Worm (Caenorhabditis elegans) whole organism, late embryonic: ENCODE measurements around the gene C49F5.7.
A peak's percentile ranks its signal among the peaks of the same experiment; 100 is the strongest.

Experiments used
- K02D7.2 ChIP-seq: sonication (generic microtip); optimal IDR thresholded peaks from 2 replicates; lab custom pipeline; 2017; ENCODE audit warnings: mild to moderate bottlenecking, missing genetic modification characterization, missing compliant biosample characterization
- K09A11.1 ChIP-seq: sonication (generic microtip); optimal IDR thresholded peaks from 2 replicates; lab custom pipeline; 2017; ENCODE audit warnings: antibody characterized with exemption, mild to moderate bottlenecking, missing genetic modification characterization, missing compliant biosample characterization; ENCODE audit not compliant: insufficient read depth
- Y22D7AL.16 ChIP-seq: sonication (generic microtip); optimal IDR thresholded peaks from 2 replicates; lab custom pipeline; 2016; ENCODE audit warnings: missing genetic modification characterization, missing compliant biosample characterization
- ama-1 ChIP-seq: fragments of 150-350 bp; optimal IDR thresholded peaks from 2 replicates; lab custom pipeline; 2014
- ceh-18 ChIP-seq: sonication (generic microtip); optimal IDR thresholded peaks from 2 replicates; lab custom pipeline; 2016; ENCODE audit warnings: missing genetic modification characterization, missing compliant biosample characterization
- ceh-19 ChIP-seq: fragments of 200-800 bp; sonication (Bioruptor generic); optimal IDR thresholded peaks from 2 replicates; lab custom pipeline; 2018; ENCODE audit warnings: mild to moderate bottlenecking, missing genetic modification characterization, missing compliant biosample characterization
- ceh-2 ChIP-seq: sonication (generic microtip); optimal IDR thresholded peaks from 2 replicates; lab custom pipeline; 2016; ENCODE audit warnings: missing genotype, missing genetic modification characterization, missing compliant biosample characterization
- ceh-24 ChIP-seq: sonication (generic microtip); optimal IDR thresholded peaks from 2 replicates; lab custom pipeline; 2016; ENCODE audit warnings: mild to moderate bottlenecking, missing genetic modification characterization, missing compliant biosample characterization
- ceh-30 ChIP-seq: fragments of 150-350 bp; optimal IDR thresholded peaks from 2 replicates; lab custom pipeline; 2014; ENCODE audit warnings: missing biosample characterization, missing genetic modification characterization
- ceh-31 ChIP-seq: sonication (generic microtip); optimal IDR thresholded peaks from 2 replicates; lab custom pipeline; 2016; ENCODE audit warnings: missing genetic modification characterization, missing compliant biosample characterization
- ceh-34 ChIP-seq: sonication (generic microtip); optimal IDR thresholded peaks from 2 replicates; lab custom pipeline; 2016; ENCODE audit warnings: mild to moderate bottlenecking, missing genetic modification characterization, missing compliant biosample characterization
- ceh-45 ChIP-seq: fragments of 200-800 bp; sonication (Bioruptor generic); IDR thresholded peaks from 2 replicates; pipeline ENCODE4 v1.3.6; 2022; ENCODE audit warnings: missing genetic modification reagents, missing genetic modification characterization, missing compliant biosample characterization
- ceh-48 ChIP-seq: sonication (generic microtip); optimal IDR thresholded peaks from 2 replicates; lab custom pipeline; 2016; ENCODE audit warnings: missing genetic modification characterization, inconsistent platforms, missing compliant biosample characterization
- dve-1 ChIP-seq: sonication (generic microtip); optimal IDR thresholded peaks from 2 replicates; lab custom pipeline; 2017; ENCODE audit warnings: antibody characterized with exemption, mild to moderate bottlenecking, missing genetic modification characterization, missing compliant biosample characterization
- elt-2 ChIP-seq: sonication (generic microtip); optimal IDR thresholded peaks from 2 replicates; lab custom pipeline; 2016; ENCODE audit warnings: missing genetic modification reagents, missing genetic modification characterization, missing compliant biosample characterization
- ets-4 ChIP-seq: sonication (generic microtip); optimal IDR thresholded peaks from 2 replicates; lab custom pipeline; 2016; ENCODE audit warnings: missing genetic modification characterization, missing compliant biosample characterization
- eyg-1 ChIP-seq: sonication (generic microtip); optimal IDR thresholded peaks from 2 replicates; lab custom pipeline; 2016; ENCODE audit warnings: missing genotype, missing genetic modification characterization, missing compliant biosample characterization
- fax-1 ChIP-seq: sonication (generic microtip); optimal IDR thresholded peaks from 2 replicates; lab custom pipeline; 2016; ENCODE audit warnings: missing genotype, missing genetic modification characterization, missing compliant biosample characterization
- fkh-10 ChIP-seq: fragments of 150-350 bp; optimal IDR thresholded peaks from 2 replicates; lab custom pipeline; 2014; ENCODE audit warnings: missing biosample characterization, missing genetic modification reagents, missing genetic modification characterization
- hlh-8 ChIP-seq: sonication (generic microtip); optimal IDR thresholded peaks from 2 replicates; lab custom pipeline; 2016; ENCODE audit warnings: missing genotype, missing genetic modification characterization, missing compliant biosample characterization
- lin-11 ChIP-seq: fragments of 200-800 bp; sonication (Bioruptor generic); optimal IDR thresholded peaks from 2 replicates; lab custom pipeline; 2018; ENCODE audit warnings: mild to moderate bottlenecking, missing genetic modification characterization, missing compliant biosample characterization
- nfya-1 ChIP-seq: sonication (generic microtip); optimal IDR thresholded peaks from 2 replicates; lab custom pipeline; 2017; ENCODE audit warnings: missing genetic modification characterization, mild to moderate bottlenecking, missing compliant biosample characterization, antibody characterized with exemption, moderate library complexity
- nhr-232 ChIP-seq: sonication (generic microtip); optimal IDR thresholded peaks from 2 replicates; lab custom pipeline; 2016; ENCODE audit warnings: missing genetic modification characterization, missing compliant biosample characterization
- npax-4 ChIP-seq: sonication (generic microtip); optimal IDR thresholded peaks from 2 replicates; lab custom pipeline; 2016; ENCODE audit warnings: missing genetic modification characterization, missing compliant biosample characterization
- odd-2 ChIP-seq: sonication (generic microtip); optimal IDR thresholded peaks from 2 replicates; lab custom pipeline; 2017; ENCODE audit warnings: antibody characterized with exemption, mild to moderate bottlenecking, missing genetic modification characterization, missing compliant biosample characterization
- pag-3 ChIP-seq: sonication (generic microtip); optimal IDR thresholded peaks from 2 replicates; lab custom pipeline; 2016; ENCODE audit warnings: missing compliant biosample characterization, missing genetic modification characterization, borderline replicate concordance
- pat-9 ChIP-seq: fragments of 200-800 bp; sonication (Bioruptor generic); optimal IDR thresholded peaks from 2 replicates; lab custom pipeline; 2018; ENCODE audit warnings: mild to moderate bottlenecking, missing genetic modification characterization, moderate library complexity, missing compliant biosample characterization
- pax-1 ChIP-seq: fragments of 150-350 bp; optimal IDR thresholded peaks from 2 replicates; lab custom pipeline; 2014; ENCODE audit warnings: missing biosample characterization, missing genetic modification characterization
- pha-2 ChIP-seq: sonication (generic microtip); optimal IDR thresholded peaks from 2 replicates; lab custom pipeline; 2017; ENCODE audit warnings: mild to moderate bottlenecking, missing genetic modification characterization, missing compliant biosample characterization
- pha-4 ChIP-seq: fragments of 150-350 bp; optimal IDR thresholded peaks from 2 replicates; lab custom pipeline; 2018; ENCODE audit warnings: missing biosample characterization, missing genetic modification reagents, missing genetic modification characterization
- pqm-1 ChIP-seq: sonication (generic microtip); optimal IDR thresholded peaks from 2 replicates; lab custom pipeline; 2016; ENCODE audit warnings: missing genetic modification characterization, missing compliant biosample characterization
- pros-1 ChIP-seq: fragments of 150-350 bp; optimal IDR thresholded peaks from 2 replicates; lab custom pipeline; 2014; ENCODE audit warnings: missing biosample characterization, missing genetic modification reagents, missing genetic modification characterization
- ref-2 ChIP-seq: sonication (generic microtip); optimal IDR thresholded peaks from 2 replicates; lab custom pipeline; 2016; ENCODE audit warnings: missing genetic modification characterization, missing compliant biosample characterization
- rnt-1 ChIP-seq: sonication (generic microtip); optimal IDR thresholded peaks from 2 replicates; lab custom pipeline; 2016; ENCODE audit warnings: missing genetic modification characterization, missing compliant biosample characterization
- sdc-2 ChIP-seq: sonication (generic microtip); optimal IDR thresholded peaks from 2 replicates; lab custom pipeline; 2016; ENCODE audit warnings: missing genotype, missing genetic modification characterization, missing compliant biosample characterization
- sox-2 ChIP-seq: fragments of 200-800 bp; sonication (Bioruptor generic); IDR thresholded peaks from 2 replicates; pipeline ENCODE4 v1.3.6; 2022; ENCODE audit warnings: missing genetic modification reagents, missing genetic modification characterization, missing compliant biosample characterization
- sox-4 ChIP-seq: sonication (generic microtip); optimal IDR thresholded peaks from 2 replicates; lab custom pipeline; 2017; ENCODE audit warnings: mild to moderate bottlenecking, missing genetic modification characterization, inconsistent platforms, missing compliant biosample characterization
- syd-9 ChIP-seq: sonication (generic microtip); optimal IDR thresholded peaks from 2 replicates; lab custom pipeline; 2016; ENCODE audit warnings: mild to moderate bottlenecking, missing genetic modification characterization, moderate library complexity, missing compliant biosample characterization
- tbx-2 ChIP-seq: sonication (generic microtip); optimal IDR thresholded peaks from 2 replicates; lab custom pipeline; 2016; ENCODE audit warnings: missing genetic modification characterization, missing compliant biosample characterization
- tbx-7 ChIP-seq: sonication (generic microtip); optimal IDR thresholded peaks from 2 replicates; lab custom pipeline; 2016; ENCODE audit warnings: missing genotype, missing genetic modification characterization, missing compliant biosample characterization
- zip-5 ChIP-seq: sonication (generic microtip); optimal IDR thresholded peaks from 2 replicates; lab custom pipeline; 2016; ENCODE audit warnings: missing genetic modification characterization, missing compliant biosample characterization
- ztf-16 ChIP-seq: sonication (generic microtip); optimal IDR thresholded peaks from 2 replicates; lab custom pipeline; 2017; ENCODE audit warnings: missing genetic modification characterization, missing compliant biosample characterization

Gene C49F5.7

DNA sequence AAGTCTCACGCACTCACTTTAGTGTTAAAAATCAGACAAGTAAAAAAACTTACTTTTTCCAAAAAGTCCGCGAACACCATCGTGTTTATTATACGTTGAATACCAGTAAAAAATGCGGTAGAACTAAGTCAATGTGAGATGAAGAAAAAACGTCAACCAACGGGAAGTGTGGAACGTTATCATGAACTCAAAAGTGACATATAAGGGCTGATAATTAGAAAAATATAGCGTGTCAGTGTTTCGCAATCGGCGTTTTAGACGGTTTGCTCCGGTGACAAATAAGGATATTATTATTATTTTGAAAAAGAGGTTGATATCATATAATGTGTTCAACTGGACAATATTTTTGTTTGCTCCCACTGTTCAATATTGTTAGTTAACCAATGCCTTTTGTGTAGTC is 10.3 kb downstream of the C49F5.7 start:
- TF ChIP-seq lin-11 (tag; lab: Kevin White, UChicago), result no peak
- TF ChIP-seq tbx-2, result no peak

DNA sequence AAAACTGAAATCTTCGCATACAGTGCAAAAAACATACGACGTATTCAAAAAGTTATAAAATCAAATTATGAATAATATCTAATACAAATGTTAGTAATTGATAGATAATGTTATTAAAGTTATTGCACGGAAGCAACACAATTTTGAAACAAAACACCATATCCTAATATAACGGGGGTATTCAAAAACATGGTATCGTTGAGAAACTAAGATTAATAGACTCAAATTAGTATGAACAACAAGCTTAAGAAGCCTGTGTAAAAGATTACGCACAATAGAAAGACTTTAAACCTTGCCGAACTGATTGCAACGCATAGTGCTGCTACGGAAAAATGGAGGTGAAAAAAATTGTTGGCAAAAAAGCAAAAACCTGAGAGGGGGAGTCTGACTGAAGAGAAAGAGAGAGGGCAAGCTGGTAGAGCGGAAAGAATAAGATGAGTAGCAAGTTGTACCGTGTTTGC is 10.9 kb downstream of the C49F5.7 start, which contains the start of gene sma-5:
Gene sma-5, minus strand, starts transcription at position 51 of the 461 bp plus-strand sequence.
- peak; percentile 39 for TF ChIP-seq pax-1 (tag; lab: Kevin White, UChicago)
- TF ChIP-seq lin-11 (tag; lab: Kevin White, UChicago), result no peak

DNA sequence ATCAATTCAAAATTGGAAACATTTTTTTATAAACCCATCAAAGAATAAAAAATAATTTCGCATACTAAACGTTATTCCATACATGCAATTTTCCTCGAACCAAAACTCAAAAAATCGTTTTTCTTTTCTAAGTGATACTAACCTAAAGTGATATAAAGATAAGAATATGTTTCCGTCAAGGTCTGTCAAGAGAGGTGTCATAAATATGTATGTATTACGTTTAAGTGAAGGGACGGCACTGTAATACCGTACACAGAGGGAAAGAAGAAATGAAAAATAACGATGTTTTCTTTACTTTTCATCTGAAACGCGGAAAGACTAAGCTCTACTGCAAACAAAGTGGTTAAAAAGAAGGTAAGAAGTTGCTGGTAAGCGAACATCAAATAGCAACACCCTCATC is 11.9 kb downstream of the C49F5.7 start:
- no peak for TF ChIP-seq ceh-18 (tag; lab: Kevin White, UChicago)
- no peak for TF ChIP-seq lin-11 (tag; lab: Kevin White, UChicago)
- TF ChIP-seq ceh-48 (tag; lab: Kevin White, UChicago), result no peak
- TF ChIP-seq syd-9, result no peak
- TF ChIP-seq pat-9, result no peak
- TF ChIP-seq Y22D7AL.16 (tag; lab: Kevin White, UChicago), result no peak
- no peak for TF ChIP-seq pha-2
- no peak for TF ChIP-seq ceh-2
- no peak for TF ChIP-seq sox-4 (tag; lab: Kevin White, UChicago)
- TF ChIP-seq dve-1 (tag; lab: Kevin White, UChicago), result no peak
- no peak for TF ChIP-seq ceh-19 (GFP tag; lab: Kevin White, UChicago)
- no peak for TF ChIP-seq hlh-8 (tag; lab: Kevin White, UChicago)
- TF ChIP-seq eyg-1, result no peak
- TF ChIP-seq ceh-34 (tag; lab: Kevin White, UChicago), result no peak
- no peak for TF ChIP-seq fkh-10
- no peak for TF ChIP-seq pag-3 (tag; lab: Kevin White, UChicago)
- no peak for TF ChIP-seq fax-1 (tag; lab: Kevin White, UChicago)
- TF ChIP-seq K09A11.1 (tag; lab: Kevin White, UChicago), result no peak

DNA sequence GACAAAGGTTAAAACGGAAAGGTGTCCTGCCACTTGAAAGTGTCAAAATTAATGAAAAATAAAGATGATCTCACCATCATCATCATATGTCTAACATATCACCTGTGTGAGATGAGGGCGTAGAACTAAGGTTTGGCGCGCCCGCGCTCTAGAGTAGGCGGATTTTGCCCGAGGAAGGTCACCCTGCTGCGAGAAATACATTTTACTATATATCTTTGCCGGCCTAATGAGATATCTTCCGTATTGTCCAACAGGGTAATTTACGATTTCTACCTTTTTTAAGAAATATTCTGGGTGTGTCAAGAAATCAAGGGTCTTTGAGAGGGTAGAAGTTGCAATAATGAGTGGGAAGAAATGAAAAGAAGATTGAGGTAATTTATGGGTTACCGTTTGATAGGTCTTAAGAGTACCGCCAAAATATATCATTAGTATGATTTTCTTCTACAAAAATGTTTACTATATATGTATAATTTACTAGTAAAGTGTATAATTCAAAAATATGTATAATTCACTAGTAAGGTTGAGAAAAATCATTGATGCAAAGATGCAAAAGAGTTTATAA is 13.4 kb downstream of the C49F5.7 start:
- TF ChIP-seq ceh-30, result no peak
- TF ChIP-seq ref-2 (tag; lab: Kevin White, UChicago), result peak; percentile 53

DNA sequence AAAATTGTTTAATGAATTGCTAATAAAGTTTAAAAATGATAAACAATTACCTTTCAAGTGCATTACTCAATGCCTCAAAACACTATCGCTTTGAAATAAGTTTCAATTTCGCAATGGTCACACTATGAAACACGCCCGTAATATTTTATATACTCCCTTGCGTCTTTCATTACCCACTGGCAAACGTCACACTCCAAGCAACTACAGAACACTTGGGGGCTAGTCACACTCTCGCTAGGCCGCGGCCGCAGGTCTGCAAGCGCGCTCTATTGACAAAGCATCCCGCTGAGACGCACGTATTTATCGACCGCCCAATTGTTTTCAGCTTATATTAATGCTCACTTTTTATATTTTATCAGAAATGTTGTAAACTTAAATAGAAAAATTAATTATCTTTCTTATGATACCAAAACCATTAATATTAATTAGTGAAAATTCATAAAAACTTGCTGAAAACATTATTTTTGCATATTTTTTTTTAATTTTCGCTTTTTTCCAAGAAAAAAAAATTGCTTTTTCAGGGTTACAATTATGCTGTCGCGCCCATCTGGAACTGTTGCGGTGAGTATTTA is 23.4 kb downstream of the C49F5.7 start, which contains the start of the genes nmat-1 and ucr-2.1:
Gene nmat-1, minus strand, starts transcription at position 136 of the 572 bp plus-strand sequence.
Gene ucr-2.1, plus strand, starts transcription at position 522 of the 572 bp plus-strand sequence.
- no peak for TF ChIP-seq ceh-18 (tag; lab: Kevin White, UChicago)
- no peak for TF ChIP-seq pros-1
- no peak for TF ChIP-seq npax-4 (tag; lab: Kevin White, UChicago)
- TF ChIP-seq pax-1 (tag; lab: Kevin White, UChicago), result no peak
- peak; percentile 33 for TF ChIP-seq sdc-2 (tag; lab: Kevin White, UChicago)
- no peak for TF ChIP-seq ceh-19 (GFP tag; lab: Kevin White, UChicago)
- no peak for TF ChIP-seq pha-4 (tag; lab: Kevin White, UChicago)
- peak; percentile 37 for TF ChIP-seq dve-1 (tag; lab: Kevin White, UChicago)
- peak; percentile 29 for TF ChIP-seq ceh-48 (tag; lab: Kevin White, UChicago)
- TF ChIP-seq ceh-31 (tag; lab: Kevin White, UChicago), result peak; percentile 74
- TF ChIP-seq ceh-24 (tag; lab: Kevin White, UChicago), result no peak
- no peak for TF ChIP-seq fkh-10
- TF ChIP-seq K09A11.1 (tag; lab: Kevin White, UChicago), result no peak
- TF ChIP-seq tbx-2, result peak; percentile 54
- no peak for TF ChIP-seq zip-5 (tag; lab: Kevin White, UChicago)
- TF ChIP-seq elt-2 (tag; lab: Kevin White, UChicago), result peak; percentile 31
- no peak for TF ChIP-seq nhr-232 (tag; lab: Kevin White, UChicago)
- peak; percentile 35 for TF ChIP-seq rnt-1 (tag; lab: Kevin White, UChicago)
- no peak for TF ChIP-seq odd-2 (tag; lab: Kevin White, UChicago)
- TF ChIP-seq K02D7.2 (tag; lab: Kevin White, UChicago), result no peak
- no peak for TF ChIP-seq ama-1 (lab: Kevin White, UChicago)
- peak; percentile 37 for TF ChIP-seq nfya-1
- no peak for TF ChIP-seq tbx-7 (tag; lab: Kevin White, UChicago)
- TF ChIP-seq pqm-1 (tag; lab: Kevin White, UChicago), result peak; percentile 18
- peak; percentile 36 for TF ChIP-seq ceh-30
- TF ChIP-seq ets-4 (tag; lab: Kevin White, UChicago), result peak; percentile 46
- TF ChIP-seq sox-2 (GFP tag; lab: Robert Waterston, UW), result no peak
- peak; percentile 98 for TF ChIP-seq ref-2 (tag; lab: Kevin White, UChicago)
- TF ChIP-seq ceh-45 (GFP tag; lab: Robert Waterston, UW), result no peak
- TF ChIP-seq ztf-16 (tag; lab: Kevin White, UChicago), result peak; percentile 9
- peak; percentile 12 for TF ChIP-seq ceh-34 (tag; lab: Kevin White, UChicago)
- TF ChIP-seq eyg-1, result no peak
